Worm (Caenorhabditis elegans) whole organism, late embryonic: ENCODE measurements around the gene C53B7.3.

Experiments used
- C38D4.7 ChIP-seq: fragments of 200-800 bp; sonication (Bioruptor generic); optimal IDR thresholded peaks from 2 replicates; lab custom pipeline; 2018; ENCODE audit warnings: mild to moderate bottlenecking, missing genetic modification characterization, moderate library complexity, missing compliant biosample characterization
- ahr-1 ChIP-seq: sonication (generic microtip); optimal IDR thresholded peaks from 2 replicates; lab custom pipeline; 2016; ENCODE audit warnings: missing genetic modification characterization, missing compliant biosample characterization
- ama-1 ChIP-seq: fragments of 150-350 bp; optimal IDR thresholded peaks from 2 replicates; lab custom pipeline; 2014
- ceh-18 ChIP-seq: sonication (generic microtip); optimal IDR thresholded peaks from 2 replicates; lab custom pipeline; 2016; ENCODE audit warnings: missing genetic modification characterization, missing compliant biosample characterization
- ceh-31 ChIP-seq: sonication (generic microtip); optimal IDR thresholded peaks from 2 replicates; lab custom pipeline; 2016; ENCODE audit warnings: missing genetic modification characterization, missing compliant biosample characterization
- ceh-9 ChIP-seq: sonication (generic microtip); optimal IDR thresholded peaks from 2 replicates; lab custom pipeline; 2016; ENCODE audit warnings: mild to moderate bottlenecking, missing genetic modification characterization, inconsistent platforms, missing compliant biosample characterization
- che-1 ChIP-seq: sonication (generic microtip); optimal IDR thresholded peaks from 2 replicates; lab custom pipeline; 2016; ENCODE audit warnings: mild to moderate bottlenecking, missing genetic modification characterization, missing compliant biosample characterization
- ets-4 ChIP-seq: sonication (generic microtip); optimal IDR thresholded peaks from 2 replicates; lab custom pipeline; 2016; ENCODE audit warnings: missing genetic modification characterization, missing compliant biosample characterization
- fkh-6 ChIP-seq: sonication (generic microtip); optimal IDR thresholded peaks from 2 replicates; lab custom pipeline; 2016; ENCODE audit warnings: missing genetic modification characterization, missing compliant biosample characterization
- hlh-13 ChIP-seq: fragments of 200-800 bp; sonication (Bioruptor generic); optimal IDR thresholded peaks from 2 replicates; lab custom pipeline; 2018; ENCODE audit warnings: mild to moderate bottlenecking, missing genetic modification characterization, missing compliant biosample characterization
- hlh-15 ChIP-seq: sonication (generic microtip); optimal IDR thresholded peaks from 2 replicates; lab custom pipeline; 2016; ENCODE audit warnings: missing genetic modification characterization, missing compliant biosample characterization
- hlh-6 ChIP-seq: sonication (generic microtip); optimal IDR thresholded peaks from 2 replicates; lab custom pipeline; 2016; ENCODE audit warnings: missing genotype, missing genetic modification characterization, missing compliant biosample characterization
- pha-4 ChIP-seq: fragments of 150-350 bp; optimal IDR thresholded peaks from 2 replicates; lab custom pipeline; 2018; ENCODE audit warnings: missing biosample characterization, missing genetic modification reagents, missing genetic modification characterization
- pqm-1 ChIP-seq: sonication (generic microtip); optimal IDR thresholded peaks from 2 replicates; lab custom pipeline; 2016; ENCODE audit warnings: missing genetic modification characterization, missing compliant biosample characterization

- no peak for TF ChIP-seq ama-1
- no peak for TF ChIP-seq pqm-1
- no peak for TF ChIP-seq pha-4 (tag; lab: Kevin White, UChicago)
- no peak for TF ChIP-seq che-1 (tag; lab: Kevin White, UChicago)
- no peak for TF ChIP-seq C38D4.7
- TF ChIP-seq ets-4 (tag; lab: Kevin White, UChicago) = no peak
- TF ChIP-seq ahr-1 (tag; lab: Kevin White, UChicago) = no peak
- no peak for TF ChIP-seq hlh-15
- TF ChIP-seq hlh-6 = no peak
- no peak for TF ChIP-seq fkh-6 (tag; lab: Kevin White, UChicago)
- TF ChIP-seq hlh-13 = no peak
- no peak for TF ChIP-seq ceh-9 (tag; lab: Kevin White, UChicago)
- no peak for TF ChIP-seq ceh-31 (tag; lab: Kevin White, UChicago)
- TF ChIP-seq ceh-18 = no peak
Observed at ce11 chrX:6805427-6805826, 39.1 kb upstream of the C53B7.3 start.
